Fruit fly (Drosophila melanogaster) whole organism, embryonic: ENCODE measurements around the gene CG7080.

Source experiments
- Bdp1 ChIP-seq: fragments of 200-800 bp; sonication (Bioruptor generic); optimal IDR thresholded peaks from 3 replicates; lab custom pipeline; 2016; ENCODE audit warnings: missing biosample characterization, missing genetic modification characterization
- BtbVII ChIP-seq: fragments of 200-800 bp; sonication (Bioruptor generic); optimal IDR thresholded peaks from 3 replicates; lab custom pipeline; 2017; ENCODE audit warnings: missing biosample characterization, mild to moderate bottlenecking, missing genetic modification characterization
- CG10321 ChIP-seq: fragments of 200-800 bp; sonication (Bioruptor generic); IDR thresholded peaks from 2 replicates; pipeline ENCODE4 v1.3.6; 2022; ENCODE audit warnings: missing biosample characterization, missing genetic modification characterization
- CG10366 ChIP-seq: fragments of 200-800 bp; sonication (Bioruptor generic); IDR thresholded peaks from 2 replicates; pipeline ENCODE4 v1.3.6; 2022; ENCODE audit warnings: missing biosample characterization, missing genetic modification characterization
- CG10543 ChIP-seq: fragments of 200-800 bp; sonication (Bioruptor generic); optimal IDR thresholded peaks from 3 replicates; lab custom pipeline; 2017; ENCODE audit warnings: missing biosample characterization, mild to moderate bottlenecking, missing genetic modification characterization, moderate library complexity
- CG11560 ChIP-seq: fragments of 200-800 bp; sonication (Bioruptor generic); IDR thresholded peaks from 3 replicates; pipeline ENCODE4 v1.3.6; 2022; ENCODE audit warnings: missing biosample characterization, missing genetic modification characterization
- CG12659 ChIP-seq: fragments of 200-800 bp; sonication (Bioruptor generic); optimal IDR thresholded peaks from 3 replicates; lab custom pipeline; 2017; ENCODE audit warnings: mild to moderate bottlenecking, missing biosample characterization, missing genetic modification reagents, missing genetic modification characterization
- CG13287 ChIP-seq: fragments of 200-800 bp; sonication (Bioruptor generic); IDR thresholded peaks from 2 replicates; pipeline ENCODE4 v1.3.6; 2022; ENCODE audit warnings: missing biosample characterization, missing genetic modification characterization; ENCODE audit not compliant: partially characterized antibody
- CG13775 ChIP-seq: fragments of 200-800 bp; sonication (Bioruptor generic); optimal IDR thresholded peaks from 3 replicates; lab custom pipeline; 2017; ENCODE audit warnings: missing biosample characterization, mild to moderate bottlenecking, missing genetic modification characterization
- CG14667 ChIP-seq: fragments of 200-800 bp; sonication (Bioruptor generic); IDR thresholded peaks from 2 replicates; pipeline ENCODE4 v1.3.6; 2022; ENCODE audit warnings: missing biosample characterization, missing genetic modification characterization
- CG15269 ChIP-seq: fragments of 200-800 bp; sonication (Bioruptor generic); optimal IDR thresholded peaks from 2 replicates; lab custom pipeline; 2018; ENCODE audit warnings: missing biosample characterization, mild to moderate bottlenecking, missing genetic modification characterization, moderate library complexity
- CG15479 ChIP-seq: fragments of 200-800 bp; sonication (Bioruptor generic); optimal IDR thresholded peaks from 3 replicates; lab custom pipeline; 2019; ENCODE audit warnings: missing biosample characterization, mild to moderate bottlenecking, missing genetic modification characterization, moderate library complexity
- CG17359 ChIP-seq: fragments of 200-800 bp; sonication (Bioruptor generic); optimal IDR thresholded peaks from 3 replicates; lab custom pipeline; 2018; ENCODE audit warnings: missing biosample characterization, mild to moderate bottlenecking, missing genetic modification characterization, moderate library complexity
- CG18619 ChIP-seq: fragments of 200-800 bp; sonication (Bioruptor generic); optimal IDR thresholded peaks from 3 replicates; lab custom pipeline; 2017; ENCODE audit warnings: missing biosample characterization, mild to moderate bottlenecking, missing genetic modification characterization
- CG2889 ChIP-seq: fragments of 200-800 bp; sonication (Bioruptor generic); IDR thresholded peaks from 3 replicates; pipeline ENCODE4 v1.3.6; 2022; ENCODE audit warnings: missing biosample characterization, missing genetic modification characterization
- CG30431 ChIP-seq: fragments of 200-800 bp; sonication (Bioruptor generic); optimal IDR thresholded peaks from 2 replicates; lab custom pipeline; 2017; ENCODE audit warnings: missing biosample characterization, missing genetic modification characterization
- CG31365 ChIP-seq: fragments of 200-800 bp; sonication (Bioruptor generic); optimal IDR thresholded peaks from 2 replicates; lab custom pipeline; 2018; ENCODE audit warnings: missing biosample characterization, mild to moderate bottlenecking, missing genetic modification characterization
- CG31388 ChIP-seq: fragments of 200-800 bp; sonication (Bioruptor generic); optimal IDR thresholded peaks from 2 replicates; lab custom pipeline; 2016; ENCODE audit warnings: missing biosample characterization, missing genetic modification characterization
- CG4404 ChIP-seq: fragments of 200-800 bp; sonication (Bioruptor generic); IDR thresholded peaks from 2 replicates; pipeline ENCODE4 v1.3.6; 2022; ENCODE audit warnings: missing biosample characterization, missing genetic modification characterization
- CG4730 ChIP-seq: fragments of 200-800 bp; sonication (Bioruptor generic); IDR thresholded peaks from 2 replicates; pipeline ENCODE4 v1.3.6; 2022; ENCODE audit warnings: missing biosample characterization, missing genetic modification characterization
- CG6175 ChIP-seq: fragments of 200-800 bp; sonication (Bioruptor generic); IDR thresholded peaks from 3 replicates; pipeline ENCODE4 v1.3.6; 2022; ENCODE audit warnings: missing biosample characterization, missing genetic modification characterization
- CG7928 ChIP-seq: fragments of 200-800 bp; sonication (Bioruptor generic); optimal IDR thresholded peaks from 2 replicates; lab custom pipeline; 2017; ENCODE audit warnings: missing biosample characterization, mild to moderate bottlenecking, missing genetic modification characterization
- CG8478 ChIP-seq: fragments of >200 bp; optimal IDR thresholded peaks from 2 replicates; lab custom pipeline; 2018
- CG9817 ChIP-seq: fragments of 200-800 bp; sonication (Bioruptor generic); optimal IDR thresholded peaks from 2 replicates; lab custom pipeline; 2018; ENCODE audit warnings: missing biosample characterization, mild to moderate bottlenecking, missing genetic modification characterization, moderate library complexity
- Hand ChIP-seq: fragments of 200-800 bp; sonication (Bioruptor generic); optimal IDR thresholded peaks from 2 replicates; lab custom pipeline; 2017; ENCODE audit warnings: mild to moderate bottlenecking, missing biosample characterization, missing genetic modification reagents, missing genetic modification characterization
- Hr51 ChIP-seq, 2 experiments: fragments of 200-800 bp; sonication (Bioruptor generic); optimal IDR thresholded peaks; 2 replicates in 1 of 2; 3 replicates in 1 of 2; lab custom pipeline; 2016 to 2018; ENCODE audit warnings: missing biosample characterization in 2 of 2, missing genetic modification characterization in 2 of 2, mild to moderate bottlenecking in 1 of 2, moderate library complexity in 1 of 2
- NC2α ChIP-seq: fragments of 200-800 bp; sonication (Bioruptor generic); optimal IDR thresholded peaks from 2 replicates; lab custom pipeline; 2016; ENCODE audit warnings: missing biosample characterization, missing genetic modification characterization
- NK7.1 ChIP-seq: fragments of 200-800 bp; sonication (Bioruptor generic); optimal IDR thresholded peaks from 3 replicates; lab custom pipeline; 2016; ENCODE audit warnings: missing biosample characterization, missing genetic modification characterization
- Rfx ChIP-seq: fragments of 200-800 bp; sonication (Bioruptor generic); IDR thresholded peaks from 2 replicates; pipeline ENCODE4 v1.3.6; 2022; ENCODE audit warnings: missing biosample characterization, missing genetic modification characterization
- Side ChIP-seq: fragments of 200-800 bp; sonication (Bioruptor generic); optimal IDR thresholded peaks from 2 replicates; lab custom pipeline; 2016; ENCODE audit warnings: missing biosample characterization, missing genetic modification characterization
- Stat92E ChIP-seq, 3 experiments: fragments of >200 bp in 2 of 3; fragments of 200-800 bp in 1 of 3; sonication (Bioruptor generic) in 1 of 3; optimal IDR thresholded peaks; 2 replicates each; lab custom pipeline; 2017 to 2019; ENCODE audit warnings: missing biosample characterization in 3 of 3, missing genetic modification characterization in 3 of 3, mild to moderate bottlenecking in 1 of 3, moderate library complexity in 1 of 3
- bab2 ChIP-seq: fragments of 200-800 bp; sonication (Bioruptor generic); optimal IDR thresholded peaks from 2 replicates; lab custom pipeline; 2016; ENCODE audit warnings: missing biosample characterization, missing genetic modification characterization
- bigmax ChIP-seq: fragments of 200-800 bp; sonication (Bioruptor generic); optimal IDR thresholded peaks from 2 replicates; lab custom pipeline; 2018; ENCODE audit warnings: missing biosample characterization, mild to moderate bottlenecking, missing genetic modification characterization
- cg ChIP-seq: fragments of 200-800 bp; sonication (Bioruptor generic); optimal IDR thresholded peaks from 3 replicates; lab custom pipeline; 2019; ENCODE audit warnings: missing biosample characterization, mild to moderate bottlenecking, missing genetic modification characterization, moderate library complexity
- chinmo ChIP-seq: fragments of 200-800 bp; sonication (Bioruptor generic); IDR thresholded peaks from 4 replicates; pipeline ENCODE4 v1.3.6; 2022; ENCODE audit warnings: missing biosample characterization, missing genetic modification characterization; ENCODE audit not compliant: partially characterized antibody
- dati ChIP-seq: fragments of 200-800 bp; sonication (Bioruptor generic); IDR thresholded peaks from 2 replicates; pipeline ENCODE4 v1.3.6; 2022; ENCODE audit warnings: missing biosample characterization, missing genetic modification characterization
- dimm ChIP-seq: fragments of 200-800 bp; sonication (Bioruptor generic); IDR thresholded peaks from 2 replicates; pipeline ENCODE4 v1.3.6; 2022; ENCODE audit warnings: missing biosample characterization, missing genetic modification characterization
- dmrt99B ChIP-seq: fragments of 200-800 bp; sonication (Bioruptor generic); optimal IDR thresholded peaks from 2 replicates; lab custom pipeline; 2018; ENCODE audit warnings: missing biosample characterization, mild to moderate bottlenecking, missing genetic modification characterization, moderate library complexity
- dysf ChIP-seq: fragments of 200-800 bp; sonication (Bioruptor generic); IDR thresholded peaks from 3 replicates; pipeline ENCODE4 v1.3.6; 2022; ENCODE audit warnings: missing biosample characterization, missing genetic modification characterization
- emc ChIP-seq: fragments of 200-800 bp; sonication (Bioruptor generic); optimal IDR thresholded peaks from 2 replicates; lab custom pipeline; 2016; ENCODE audit warnings: missing biosample characterization, missing genetic modification characterization
- fd64A ChIP-seq: fragments of 200-800 bp; sonication (Bioruptor generic); optimal IDR thresholded peaks from 3 replicates; lab custom pipeline; 2018; ENCODE audit warnings: missing biosample characterization, mild to moderate bottlenecking, missing genetic modification characterization
- gcm2 ChIP-seq: fragments of 200-800 bp; sonication (Bioruptor generic); optimal IDR thresholded peaks from 2 replicates; lab custom pipeline; 2016; ENCODE audit warnings: missing biosample characterization, missing genetic modification characterization
- jigr1 ChIP-seq: fragments of 200-800 bp; sonication (Bioruptor generic); IDR thresholded peaks from 3 replicates; pipeline ENCODE4 v1.3.6; 2022; ENCODE audit warnings: missing biosample characterization, missing genetic modification characterization
- lab ChIP-seq: fragments of 200-800 bp; sonication (Bioruptor generic); optimal IDR thresholded peaks from 3 replicates; lab custom pipeline; 2017; ENCODE audit warnings: missing biosample characterization, missing genetic modification characterization, mild to moderate bottlenecking, moderate library complexity, missing genetic modification reagents
- oc ChIP-seq: fragments of 200-800 bp; sonication (Bioruptor generic); optimal IDR thresholded peaks from 2 replicates; lab custom pipeline; 2018; ENCODE audit warnings: missing biosample characterization, mild to moderate bottlenecking, missing genetic modification characterization, moderate library complexity
- sens-2 ChIP-seq: fragments of 200-800 bp; sonication (Bioruptor generic); IDR thresholded peaks from 2 replicates; pipeline ENCODE4 v1.3.6; 2022; ENCODE audit warnings: missing biosample characterization, missing genetic modification characterization
- sna ChIP-seq: fragments of 200-800 bp; sonication (Bioruptor generic); IDR thresholded peaks from 2 replicates; pipeline ENCODE4 v1.3.6; 2022; ENCODE audit warnings: missing biosample characterization, missing genetic modification characterization; ENCODE audit not compliant: partially characterized antibody
- tll ChIP-seq, 2 experiments: fragments of 200-800 bp in 1 of 2; fragments of >200 bp in 1 of 2; sonication (Bioruptor generic) in 1 of 2; optimal IDR thresholded peaks; 2 replicates each; lab custom pipeline; 2017 to 2019; ENCODE audit warnings: missing biosample characterization in 2 of 2, missing genetic modification characterization in 2 of 2, mild to moderate bottlenecking in 1 of 2, moderate library complexity in 1 of 2
- tup ChIP-seq: fragments of 200-800 bp; sonication (Bioruptor generic); optimal IDR thresholded peaks from 2 replicates; lab custom pipeline; 2016; ENCODE audit warnings: missing biosample characterization, mild to moderate bottlenecking, missing genetic modification characterization, moderate library complexity
- vvl ChIP-seq: fragments of 200-800 bp; sonication (Bioruptor generic); IDR thresholded peaks from 2 replicates; pipeline ENCODE4 v1.3.6; 2022; ENCODE audit warnings: missing biosample characterization, missing genetic modification characterization

CG7080 gene

dm6 chr3R:22368077-22368776 is 39.1 kb downstream of the CG7080 start (continued):
- no peak for TF ChIP-seq Stat92E (GFP tag; optimal IDR thresholded peaks at IDR 0.05; lab: Kevin White, UChicago)
- no peak for TF ChIP-seq gcm2 (GFP tag; lab: Kevin White, UChicago)
- peak; percentile 72 for TF ChIP-seq sna (GFP tag; lab: Robert Waterston, UW)
- TF ChIP-seq Hand = no peak
- no peak for TF ChIP-seq Hr51 (GFP tag; optimal IDR thresholded peaks at IDR 0.05; lab: Kevin White, UChicago)
- no peak for TF ChIP-seq CG31365 (tag; lab: Kevin White, UChicago)
- no peak for TF ChIP-seq dati (GFP tag; lab: Robert Waterston, UW)
- TF ChIP-seq NK7.1 = no peak
- TF ChIP-seq dmrt99B = no peak
- TF ChIP-seq dysf (GFP tag; lab: Robert Waterston, UW) = no peak
- no peak for TF ChIP-seq CG15269 (tag; lab: Kevin White, UChicago)
- no peak for TF ChIP-seq tup (GFP tag; lab: Kevin White, UChicago)
- 0 out of 4 replicates have a peak, but pooled peaks have one; percentile 42 for TF ChIP-seq chinmo (GFP tag; lab: Robert Waterston, UW)
- TF ChIP-seq CG31388 = no peak
- TF ChIP-seq lab (GFP tag; lab: Kevin White, UChicago) = no peak
- no peak for TF ChIP-seq bab2
- no peak for TF ChIP-seq emc (GFP tag; lab: Kevin White, UChicago)
- no peak for TF ChIP-seq CG18619
- no peak for TF ChIP-seq CG17359 (tag; lab: Kevin White, UChicago)
- TF ChIP-seq CG30431 (GFP tag; lab: Kevin White, UChicago) = no peak
- TF ChIP-seq cg (GFP tag; lab: Kevin White, UChicago) = peak; percentile 11
- peak; percentile 72 for TF ChIP-seq oc (tag; lab: Kevin White, UChicago)
- no peak for TF ChIP-seq CG10366 (GFP tag; lab: Robert Waterston, UW)
- 0 out of 2 replicates have a peak, but pooled peaks have one; percentile 15 for TF ChIP-seq CG4730 (GFP tag; lab: Robert Waterston, UW)
- peak; percentile 93 for TF ChIP-seq CG10321 (GFP tag; lab: Robert Waterston, UW)
- TF ChIP-seq CG15479 (GFP tag; lab: Kevin White, UChicago) = no peak
- no peak for TF ChIP-seq CG7928 (GFP tag; lab: Kevin White, UChicago)
- TF ChIP-seq fd64A (GFP tag; lab: Kevin White, UChicago) = no peak
- no peak for TF ChIP-seq CG11560 (tag; lab: Robert Waterston, UW)
- no peak for TF ChIP-seq vvl (GFP tag; lab: Robert Waterston, UW)
- TF ChIP-seq CG13775 (GFP tag; lab: Kevin White, UChicago) = no peak
- no peak for TF ChIP-seq CG14667
- TF ChIP-seq CG10543 (GFP tag; lab: Kevin White, UChicago) = no peak
- no peak for TF ChIP-seq CG9817
- no peak for TF ChIP-seq jigr1 (GFP tag; lab: Robert Waterston, UW)
- TF ChIP-seq NC2α (GFP tag; lab: Kevin White, UChicago) = no peak
- no peak for TF ChIP-seq sens-2 (GFP tag; lab: Robert Waterston, UW)
- TF ChIP-seq CG12659 (GFP tag; lab: Kevin White, UChicago) = no peak
- TF ChIP-seq CG6175 = no peak
- TF ChIP-seq Side (GFP tag; lab: Kevin White, UChicago) = no peak
- TF ChIP-seq CG2889 (GFP tag; lab: Robert Waterston, UW) = no peak
- no peak for TF ChIP-seq bigmax (GFP tag; lab: Kevin White, UChicago)
- no peak for TF ChIP-seq CG4404
- TF ChIP-seq Rfx (GFP tag; lab: Robert Waterston, UW) = no peak
- no peak for TF ChIP-seq Bdp1 (GFP tag; lab: Kevin White, UChicago)
- no peak for TF ChIP-seq dimm (GFP tag; lab: Robert Waterston, UW)
- TF ChIP-seq BtbVII (GFP tag; lab: Kevin White, UChicago) = no peak
- no peak for TF ChIP-seq tll (GFP tag; optimal IDR thresholded peaks at IDR 0.05; lab: Kevin White, UChicago)
- TF ChIP-seq CG13287 (GFP tag; lab: Robert Waterston, UW) = peak; percentile 69
- peak; percentile 82 for TF ChIP-seq CG8478 (lab: Kevin White, UChicago)
